Worm (Caenorhabditis elegans): ENCODE results near the gene srw-67.

The srw-67 gene

ce11 chrV:7460898-7461297 lies 43.4 kb downstream of the srw-67 start, which contains the start of gene srh-92:
Gene srh-92 (minus strand): TSS chrV:7460998.
- no peak for TF ChIP-seq sox-4 (tag; optimal IDR thresholded peaks at IDR 0.05)
- TF ChIP-seq hlh-17 (GFP tag; optimal IDR thresholded peaks at IDR 0.05; ENCODE audit: borderline replicate concordance), result no peak
- no peak for TF ChIP-seq rnt-1 (tag; optimal IDR thresholded peaks at IDR 0.05)
- no peak for TF ChIP-seq fkh-8 (tag; optimal IDR thresholded peaks at IDR 0.05)

ce11 chrV:7464696-7465095 lies 47.2 kb downstream of the srw-67 start, which contains the start of gene srh-89:
Gene srh-89 (minus strand): TSS chrV:7464796.
- no peak for TF ChIP-seq C16A3.4 (tag; optimal IDR thresholded peaks at IDR 0.05)
- TF ChIP-seq dpl-1 (GFP tag; optimal IDR thresholded peaks at IDR 0.05), result no peak
- TF ChIP-seq lsy-2 (tag; optimal IDR thresholded peaks at IDR 0.05), result no peak
- TF ChIP-seq snu-23 (GFP tag; optimal IDR thresholded peaks at IDR 0.05), result no peak
- no peak for TF ChIP-seq ztf-4 (tag; optimal IDR thresholded peaks at IDR 0.05)
- no peak for TF ChIP-seq efl-1 (optimal IDR thresholded peaks at IDR 0.05)
- no peak for TF ChIP-seq efl-1 (GFP tag; optimal IDR thresholded peaks at IDR 0.05 in 1 of 2)
- no peak for TF ChIP-seq tbx-2 (tag; optimal IDR thresholded peaks at IDR 0.05)
- TF ChIP-seq hlh-4 (tag; optimal IDR thresholded peaks at IDR 0.05), result no peak
- TF ChIP-seq mab-9 (GFP tag; IDR thresholded peaks at IDR 0.05), result no peak
- TF ChIP-seq elt-2 (tag; optimal IDR thresholded peaks at IDR 0.05), result no peak
- no peak for TF ChIP-seq ama-1 (optimal IDR thresholded peaks at IDR 0.05)
- TF ChIP-seq sox-4 (tag; optimal IDR thresholded peaks at IDR 0.05), result no peak
- TF ChIP-seq pqm-1 (tag; optimal IDR thresholded peaks at IDR 0.05), result no peak
- TF ChIP-seq snpc-4 (tag; optimal IDR thresholded peaks at IDR 0.05), result no peak
- no peak for TF ChIP-seq hpl-2 (GFP tag; optimal IDR thresholded peaks at IDR 0.05)
- no peak for TF ChIP-seq lin-39 (tag; optimal IDR thresholded peaks at IDR 0.05)
- TF ChIP-seq alr-1 (tag; optimal IDR thresholded peaks at IDR 0.05; ENCODE audit: borderline replicate concordance), result no peak
- no peak for TF ChIP-seq unc-86 (tag; optimal IDR thresholded peaks at IDR 0.05)
- TF ChIP-seq ces-1 (GFP tag; optimal IDR thresholded peaks at IDR 0.05), result no peak

ce11 chrV:7465509-7465908 lies 48.0 kb downstream of the srw-67 start, which contains the start of gene F25E5.1:
Gene F25E5.1 (plus strand): TSS chrV:7465884.
- peak; percentile 87 for TF ChIP-seq mep-1 (tag; optimal IDR thresholded peaks at IDR 0.05)
- TF ChIP-seq F16B12.6 (tag; optimal IDR thresholded peaks at IDR 0.05), result peak; percentile 42
- TF ChIP-seq lir-3 (tag; optimal IDR thresholded peaks at IDR 0.05; ENCODE audit: poor library complexity), result peak; percentile 86
- TF ChIP-seq C16A3.4 (tag; optimal IDR thresholded peaks at IDR 0.05), result peak; percentile 29
- no peak for TF ChIP-seq aly-2 (tag; optimal IDR thresholded peaks at IDR 0.05)
- no peak for TF ChIP-seq C34B4.2 (tag; optimal IDR thresholded peaks at IDR 0.05)
- peak; percentile 43 for TF ChIP-seq egl-13 (tag; optimal IDR thresholded peaks at IDR 0.05)
- TF ChIP-seq nhr-85 (tag), result peak; percentile 87
- TF ChIP-seq irx-1 (tag; optimal IDR thresholded peaks at IDR 0.05), result peak; percentile 44
- TF ChIP-seq sox-4 (tag; optimal IDR thresholded peaks at IDR 0.05), result peak; percentile 38
- TF ChIP-seq nhr-90 (tag; optimal IDR thresholded peaks at IDR 0.05; ENCODE audit: poor library complexity), result peak; percentile 61
- TF ChIP-seq nhr-28 (tag; optimal IDR thresholded peaks at IDR 0.05), result no peak
- TF ChIP-seq efl-3 (GFP tag; optimal IDR thresholded peaks at IDR 0.05), result no peak
- no peak for TF ChIP-seq unc-30 (tag; optimal IDR thresholded peaks at IDR 0.05)
- no peak for TF ChIP-seq alr-1 (tag; optimal IDR thresholded peaks at IDR 0.05; ENCODE audit: borderline replicate concordance)
- TF ChIP-seq nhr-19 (GFP tag; conservative IDR thresholded peaks at IDR 0.05), result peak; percentile 70
- TF ChIP-seq fkh-8 (tag; optimal IDR thresholded peaks at IDR 0.05), result peak; percentile 82
- no peak for TF ChIP-seq hlh-4 (tag; optimal IDR thresholded peaks at IDR 0.05)
- TF ChIP-seq swsn-7 (tag; optimal IDR thresholded peaks at IDR 0.05), result peak; percentile 61
- TF ChIP-seq fos-1 (tag; optimal IDR thresholded peaks at IDR 0.05), result no peak
- no peak for TF ChIP-seq nhr-237 (tag; optimal IDR thresholded peaks at IDR 0.05)
- peak; percentile 33 for TF ChIP-seq elt-2 (tag; optimal IDR thresholded peaks at IDR 0.05)
- peak; percentile 70 to 73 for TF ChIP-seq lin-35 (GFP tag; optimal IDR thresholded peaks at IDR 0.05)
- peak; percentile 56 for TF ChIP-seq dsc-1 (tag; optimal IDR thresholded peaks at IDR 0.05)
- no peak for TF ChIP-seq mef-2 (tag; optimal IDR thresholded peaks at IDR 0.05)
- TF ChIP-seq nhr-71 (tag; optimal IDR thresholded peaks at IDR 0.05), result peak; percentile 80
- TF ChIP-seq fkh-4 (tag; optimal IDR thresholded peaks at IDR 0.05; ENCODE audit: borderline replicate concordance), result peak; percentile 30
- no peak for TF ChIP-seq tlp-1 (tag; optimal IDR thresholded peaks at IDR 0.05)
- TF ChIP-seq lin-15B (tag; optimal IDR thresholded peaks at IDR 0.05), result peak; percentile 31
- TF ChIP-seq nhr-47 (tag; optimal IDR thresholded peaks at IDR 0.05), result peak; percentile 72
- peak; percentile 57 for TF ChIP-seq isw-1 (GFP tag; IDR thresholded peaks at IDR 0.05)
- peak; percentile 77 for TF ChIP-seq ceh-90 (tag; optimal IDR thresholded peaks at IDR 0.05)
- no peak for TF ChIP-seq egl-27 (tag; optimal IDR thresholded peaks at IDR 0.05)
- TF ChIP-seq lin-13 (GFP tag; optimal IDR thresholded peaks at IDR 0.05), result peak; percentile 46

Measured in whole organism, L1 larva.